Fruit fly (Drosophila melanogaster): Measurements from ENCODE around the gene CG7183.

dm6 chr3R:18227385-18227784 lies 6.9 kb upstream of the CG7183 start:
- no peak for TF ChIP-seq Crg-1 (GFP tag; optimal IDR thresholded peaks at IDR 0.05)
- TF ChIP-seq cnc (optimal IDR thresholded peaks at IDR 0.05): no peak

Measured in whole organism, adult.